Worm (Caenorhabditis elegans) whole organism, L2 larva: ENCODE results near the gene ncx-5.

ENCODE experiments used
- C34F6.9 ChIP-seq: fragments of 150-350 bp; optimal IDR thresholded peaks from 2 replicates; lab custom pipeline; 2014; ENCODE audit warnings: missing biosample characterization, missing genetic modification characterization
- Y55F3AM.14 ChIP-seq: fragments of 200-800 bp; sonication (Bioruptor generic); optimal IDR thresholded peaks from 2 replicates; lab custom pipeline; 2018; ENCODE audit warnings: mild to moderate bottlenecking, missing genetic modification characterization, missing compliant biosample characterization
- aly-2 ChIP-seq: fragments of 150-350 bp; optimal IDR thresholded peaks from 2 replicates; lab custom pipeline; 2014; ENCODE audit warnings: missing biosample characterization, missing genetic modification characterization
- mdl-1 ChIP-seq, 2 experiments: fragments of 150-350 bp in 1 of 2; sonication (generic microtip) in 1 of 2; optimal IDR thresholded peaks; 2 replicates each; lab custom pipeline; 2017; ENCODE audit warnings: missing biosample characterization in 2 of 2, missing genetic modification characterization in 2 of 2
- nhr-11 ChIP-seq: fragments of 150-350 bp; optimal IDR thresholded peaks from 2 replicates; lab custom pipeline; 2014; ENCODE audit warnings: missing biosample characterization, missing genetic modification characterization
- nhr-23 ChIP-seq: fragments of 150-350 bp; optimal IDR thresholded peaks from 2 replicates; lab custom pipeline; 2014; ENCODE audit warnings: missing biosample characterization, missing genetic modification reagents, missing genetic modification characterization
- nhr-77 ChIP-seq: fragments of 150-350 bp; optimal IDR thresholded peaks from 2 replicates; lab custom pipeline; 2014; ENCODE audit warnings: missing biosample characterization, missing genetic modification characterization
- sem-4 ChIP-seq: fragments of 150-350 bp; optimal IDR thresholded peaks from 2 replicates; lab custom pipeline; 2014; ENCODE audit warnings: missing biosample characterization, missing genetic modification reagents, missing genetic modification characterization
- snpc-4 ChIP-seq: fragments of 150-350 bp; optimal IDR thresholded peaks from 2 replicates; lab custom pipeline; 2014; ENCODE audit warnings: missing biosample characterization, missing genetic modification characterization
- unc-62 ChIP-seq: fragments of 150-350 bp; optimal IDR thresholded peaks from 2 replicates; lab custom pipeline; 2014; ENCODE audit warnings: missing biosample characterization, missing genetic modification reagents, missing genetic modification characterization
- zag-1 ChIP-seq: fragments of 150-350 bp; optimal IDR thresholded peaks from 2 replicates; lab custom pipeline; 2014; ENCODE audit warnings: missing biosample characterization, missing genetic modification characterization
- ztf-11 ChIP-seq: sonication (generic microtip); optimal IDR thresholded peaks from 2 replicates; lab custom pipeline; 2017; ENCODE audit warnings: missing biosample characterization, missing genetic modification characterization

- TF ChIP-seq nhr-77 (tag; lab: Kevin White, UChicago) (no peak), nhr-23 (tag; lab: Kevin White, UChicago) (no peak), unc-62 (no peak), zag-1 (tag; lab: Kevin White, UChicago) (no peak), ztf-11 (no peak), Y55F3AM.14 (GFP tag; lab: Kevin White, UChicago) (peak; percentile 40), C34F6.9 (no peak), snpc-4 (no peak), nhr-11 (tag; lab: Kevin White, UChicago) (no peak), mdl-1 (tag; optimal IDR thresholded peaks at IDR 0.05; lab: Kevin White, UChicago) (no peak), aly-2 (tag; lab: Kevin White, UChicago) (no peak), sem-4 (tag; lab: Kevin White, UChicago) (no peak)
Measured at ce11 chrV:10468190-10468589, 21.7 kb downstream of the ncx-5 start, which contains the start of gene egl-9.
